Worm (Caenorhabditis elegans) whole organism, late embryonic: ENCODE results near the gene Y69A2AR.47.

Source experiments
- C08G9.2 ChIP-seq: sonication (generic microtip); optimal IDR thresholded peaks from 2 replicates; lab custom pipeline; 2016; ENCODE audit warnings: mild to moderate bottlenecking, missing genetic modification characterization, moderate library complexity, missing compliant biosample characterization
- F13H6.1 ChIP-seq: sonication (generic microtip); optimal IDR thresholded peaks from 2 replicates; lab custom pipeline; 2016; ENCODE audit warnings: missing genetic modification characterization, missing compliant biosample characterization
- K02D7.2 ChIP-seq: sonication (generic microtip); optimal IDR thresholded peaks from 2 replicates; lab custom pipeline; 2017; ENCODE audit warnings: mild to moderate bottlenecking, missing genetic modification characterization, missing compliant biosample characterization
- K09A11.1 ChIP-seq: sonication (generic microtip); optimal IDR thresholded peaks from 2 replicates; lab custom pipeline; 2017; ENCODE audit warnings: antibody characterized with exemption, mild to moderate bottlenecking, missing genetic modification characterization, missing compliant biosample characterization; ENCODE audit not compliant: insufficient read depth
- Y22D7AL.16 ChIP-seq: sonication (generic microtip); optimal IDR thresholded peaks from 2 replicates; lab custom pipeline; 2016; ENCODE audit warnings: missing genetic modification characterization, missing compliant biosample characterization
- ahr-1 ChIP-seq: sonication (generic microtip); optimal IDR thresholded peaks from 2 replicates; lab custom pipeline; 2016; ENCODE audit warnings: missing genetic modification characterization, missing compliant biosample characterization
- ceh-19 ChIP-seq: fragments of 200-800 bp; sonication (Bioruptor generic); optimal IDR thresholded peaks from 2 replicates; lab custom pipeline; 2018; ENCODE audit warnings: mild to moderate bottlenecking, missing genetic modification characterization, missing compliant biosample characterization
- ceh-2 ChIP-seq: sonication (generic microtip); optimal IDR thresholded peaks from 2 replicates; lab custom pipeline; 2016; ENCODE audit warnings: missing genotype, missing genetic modification characterization, missing compliant biosample characterization
- ceh-24 ChIP-seq: sonication (generic microtip); optimal IDR thresholded peaks from 2 replicates; lab custom pipeline; 2016; ENCODE audit warnings: mild to moderate bottlenecking, missing genetic modification characterization, missing compliant biosample characterization
- ceh-31 ChIP-seq: sonication (generic microtip); optimal IDR thresholded peaks from 2 replicates; lab custom pipeline; 2016; ENCODE audit warnings: missing genetic modification characterization, missing compliant biosample characterization
- ceh-34 ChIP-seq: sonication (generic microtip); optimal IDR thresholded peaks from 2 replicates; lab custom pipeline; 2016; ENCODE audit warnings: mild to moderate bottlenecking, missing genetic modification characterization, missing compliant biosample characterization
- ceh-45 ChIP-seq: fragments of 200-800 bp; sonication (Bioruptor generic); IDR thresholded peaks from 2 replicates; pipeline ENCODE4 v1.3.6; 2022; ENCODE audit warnings: missing genetic modification reagents, missing genetic modification characterization, missing compliant biosample characterization
- ceh-48 ChIP-seq: sonication (generic microtip); optimal IDR thresholded peaks from 2 replicates; lab custom pipeline; 2016; ENCODE audit warnings: missing genetic modification characterization, inconsistent platforms, missing compliant biosample characterization
- ceh-6 ChIP-seq: fragments of 200-800 bp; sonication (Bioruptor generic); optimal IDR thresholded peaks from 2 replicates; lab custom pipeline; 2018; ENCODE audit warnings: mild to moderate bottlenecking, missing genetic modification characterization, missing compliant biosample characterization
- ceh-9 ChIP-seq: sonication (generic microtip); optimal IDR thresholded peaks from 2 replicates; lab custom pipeline; 2016; ENCODE audit warnings: mild to moderate bottlenecking, missing genetic modification characterization, inconsistent platforms, missing compliant biosample characterization
- dmd-4 ChIP-seq: sonication (generic microtip); optimal IDR thresholded peaks from 2 replicates; lab custom pipeline; 2016; ENCODE audit warnings: borderline replicate concordance, missing genetic modification characterization, missing compliant biosample characterization
- dve-1 ChIP-seq: sonication (generic microtip); optimal IDR thresholded peaks from 2 replicates; lab custom pipeline; 2017; ENCODE audit warnings: antibody characterized with exemption, mild to moderate bottlenecking, missing genetic modification characterization, missing compliant biosample characterization
- elt-2 ChIP-seq: sonication (generic microtip); optimal IDR thresholded peaks from 2 replicates; lab custom pipeline; 2016; ENCODE audit warnings: missing genetic modification reagents, missing genetic modification characterization, missing compliant biosample characterization
- ets-4 ChIP-seq: sonication (generic microtip); optimal IDR thresholded peaks from 2 replicates; lab custom pipeline; 2016; ENCODE audit warnings: missing genetic modification characterization, missing compliant biosample characterization
- fkh-10 ChIP-seq: fragments of 150-350 bp; optimal IDR thresholded peaks from 2 replicates; lab custom pipeline; 2014; ENCODE audit warnings: missing biosample characterization, missing genetic modification reagents, missing genetic modification characterization
- gmeb-2 ChIP-seq: sonication (generic microtip); optimal IDR thresholded peaks from 2 replicates; lab custom pipeline; 2016; ENCODE audit warnings: missing genetic modification characterization, inconsistent platforms, missing compliant biosample characterization
- hlh-13 ChIP-seq: fragments of 200-800 bp; sonication (Bioruptor generic); optimal IDR thresholded peaks from 2 replicates; lab custom pipeline; 2018; ENCODE audit warnings: mild to moderate bottlenecking, missing genetic modification characterization, missing compliant biosample characterization
- hlh-15 ChIP-seq: sonication (generic microtip); optimal IDR thresholded peaks from 2 replicates; lab custom pipeline; 2016; ENCODE audit warnings: missing genetic modification characterization, missing compliant biosample characterization
- hlh-30 ChIP-seq: sonication (generic microtip); optimal IDR thresholded peaks from 2 replicates; lab custom pipeline; 2017; ENCODE audit warnings: antibody characterized with exemption, missing genetic modification characterization, missing compliant biosample characterization; ENCODE audit not compliant: insufficient read depth
- hlh-6 ChIP-seq: sonication (generic microtip); optimal IDR thresholded peaks from 2 replicates; lab custom pipeline; 2016; ENCODE audit warnings: missing genotype, missing genetic modification characterization, missing compliant biosample characterization
- lim-6 ChIP-seq: sonication (generic microtip); optimal IDR thresholded peaks from 2 replicates; lab custom pipeline; 2016; ENCODE audit warnings: missing genetic modification characterization, missing compliant biosample characterization
- lin-11 ChIP-seq: fragments of 200-800 bp; sonication (Bioruptor generic); optimal IDR thresholded peaks from 2 replicates; lab custom pipeline; 2018; ENCODE audit warnings: mild to moderate bottlenecking, missing genetic modification characterization, missing compliant biosample characterization
- nhr-11 ChIP-seq: fragments of 150-350 bp; optimal IDR thresholded peaks from 2 replicates; lab custom pipeline; 2014; ENCODE audit warnings: missing biosample characterization, missing genetic modification characterization
- npax-4 ChIP-seq: sonication (generic microtip); optimal IDR thresholded peaks from 2 replicates; lab custom pipeline; 2016; ENCODE audit warnings: missing genetic modification characterization, missing compliant biosample characterization
- odd-2 ChIP-seq: sonication (generic microtip); optimal IDR thresholded peaks from 2 replicates; lab custom pipeline; 2017; ENCODE audit warnings: antibody characterized with exemption, mild to moderate bottlenecking, missing genetic modification characterization, missing compliant biosample characterization
- pag-3 ChIP-seq: sonication (generic microtip); optimal IDR thresholded peaks from 2 replicates; lab custom pipeline; 2016; ENCODE audit warnings: missing compliant biosample characterization, missing genetic modification characterization, borderline replicate concordance
- pat-9 ChIP-seq: fragments of 200-800 bp; sonication (Bioruptor generic); optimal IDR thresholded peaks from 2 replicates; lab custom pipeline; 2018; ENCODE audit warnings: mild to moderate bottlenecking, missing genetic modification characterization, moderate library complexity, missing compliant biosample characterization
- pax-1 ChIP-seq: fragments of 150-350 bp; optimal IDR thresholded peaks from 2 replicates; lab custom pipeline; 2014; ENCODE audit warnings: missing biosample characterization, missing genetic modification characterization
- pha-4 ChIP-seq: fragments of 150-350 bp; optimal IDR thresholded peaks from 2 replicates; lab custom pipeline; 2018; ENCODE audit warnings: missing biosample characterization, missing genetic modification reagents, missing genetic modification characterization
- pqm-1 ChIP-seq: sonication (generic microtip); optimal IDR thresholded peaks from 2 replicates; lab custom pipeline; 2016; ENCODE audit warnings: missing genetic modification characterization, missing compliant biosample characterization
- sox-4 ChIP-seq: sonication (generic microtip); optimal IDR thresholded peaks from 2 replicates; lab custom pipeline; 2017; ENCODE audit warnings: mild to moderate bottlenecking, missing genetic modification characterization, inconsistent platforms, missing compliant biosample characterization
- syd-9 ChIP-seq: sonication (generic microtip); optimal IDR thresholded peaks from 2 replicates; lab custom pipeline; 2016; ENCODE audit warnings: mild to moderate bottlenecking, missing genetic modification characterization, moderate library complexity, missing compliant biosample characterization
- tbx-2 ChIP-seq: sonication (generic microtip); optimal IDR thresholded peaks from 2 replicates; lab custom pipeline; 2016; ENCODE audit warnings: missing genetic modification characterization, missing compliant biosample characterization
- tbx-7 ChIP-seq: sonication (generic microtip); optimal IDR thresholded peaks from 2 replicates; lab custom pipeline; 2016; ENCODE audit warnings: missing genotype, missing genetic modification characterization, missing compliant biosample characterization
- ttx-3 ChIP-seq: sonication (generic microtip); optimal IDR thresholded peaks from 2 replicates; lab custom pipeline; 2016; ENCODE audit warnings: missing genetic modification reagents, missing genetic modification characterization, missing compliant biosample characterization
- unc-3 ChIP-seq, 2 experiments: fragments of 200-800 bp in 1 of 2; sonication (Bioruptor generic) in 1 of 2; sonication (generic microtip) in 1 of 2; conservative IDR thresholded peaks in 1 of 2; optimal IDR thresholded peaks in 1 of 2; 2 replicates each; pipeline versions ENCODE4 v1.3.6 to Lab custom; 2016 to 2022; ENCODE audit warnings: missing compliant biosample characterization in 2 of 2, missing genetic modification characterization in 2 of 2, missing genetic modification reagents in 1 of 2
- unc-42 ChIP-seq: sonication (generic microtip); optimal IDR thresholded peaks from 2 replicates; lab custom pipeline; 2016; ENCODE audit warnings: missing genotype, missing genetic modification characterization, missing compliant biosample characterization
- unc-55 ChIP-seq: sonication (generic microtip); optimal IDR thresholded peaks from 2 replicates; lab custom pipeline; 2017; ENCODE audit warnings: missing biosample characterization, missing genetic modification reagents, missing genetic modification characterization
- unc-86 ChIP-seq: sonication (generic microtip); optimal IDR thresholded peaks from 2 replicates; lab custom pipeline; 2016; ENCODE audit warnings: missing genetic modification characterization, missing compliant biosample characterization

The Y69A2AR.47 gene

ce11 chrIV:2572107-2572506, 25.4 kb upstream of the Y69A2AR.47 start, which contains the start of gene Y69A2AR.51:
Gene Y69A2AR.51, plus strand, starts transcription at chrIV:2572407.
- TF ChIP-seq C08G9.2 (tag; lab: Kevin White, UChicago) (no peak), npax-4 (no peak), F13H6.1 (tag; lab: Kevin White, UChicago) (no peak), ceh-19 (GFP tag; lab: Kevin White, UChicago) (no peak), lim-6 (tag; lab: Kevin White, UChicago) (no peak), unc-3 (GFP tag; conservative IDR thresholded peaks at IDR 0.05; lab: Robert Waterston, UW) (no peak), unc-3 (tag; optimal IDR thresholded peaks at IDR 0.05; lab: Kevin White, UChicago) (no peak), hlh-13 (no peak), tbx-7 (tag; lab: Kevin White, UChicago) (no peak), unc-55 (no peak), gmeb-2 (tag; lab: Kevin White, UChicago) (no peak), K09A11.1 (tag; lab: Kevin White, UChicago) (no peak), ttx-3 (tag; lab: Kevin White, UChicago) (no peak), unc-42 (tag; lab: Kevin White, UChicago) (no peak), hlh-30 (no peak), pax-1 (no peak), odd-2 (tag; lab: Kevin White, UChicago) (no peak), ceh-9 (tag; lab: Kevin White, UChicago) (no peak), ceh-34 (tag; lab: Kevin White, UChicago) (no peak), pat-9 (tag; lab: Kevin White, UChicago) (no peak), nhr-11 (no peak)
- TF ChIP-seq, all 69 proteins: peak for 0

DNA sequence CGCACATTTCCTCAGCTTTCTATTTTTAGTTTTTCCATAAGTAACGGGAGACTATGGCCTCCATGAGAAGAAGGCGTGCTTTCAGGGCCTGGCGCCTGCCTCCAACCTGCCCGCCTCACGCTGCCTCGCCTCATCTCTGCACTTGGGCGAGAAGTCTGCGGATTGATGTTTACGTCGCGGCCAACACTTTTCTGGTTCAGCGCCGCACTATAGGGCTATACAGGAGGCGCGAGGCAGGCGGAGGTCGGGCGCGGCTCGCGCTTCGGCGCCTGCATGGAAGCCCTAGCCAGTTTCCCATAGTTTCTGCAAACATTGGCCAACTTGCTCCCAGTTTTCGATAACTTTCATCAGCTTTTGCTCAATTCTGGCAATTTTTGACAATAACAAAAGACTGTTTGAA, 24.4 kb upstream of the Y69A2AR.47 start:
- TF ChIP-seq unc-3 (GFP tag; conservative IDR thresholded peaks at IDR 0.05; lab: Robert Waterston, UW), result no peak
- no peak for TF ChIP-seq unc-3 (tag; optimal IDR thresholded peaks at IDR 0.05; lab: Kevin White, UChicago)
- no peak for TF ChIP-seq ceh-24 (tag; lab: Kevin White, UChicago)
- TF ChIP-seq ceh-9 (tag; lab: Kevin White, UChicago), result no peak
- no peak for TF ChIP-seq hlh-13

DNA sequence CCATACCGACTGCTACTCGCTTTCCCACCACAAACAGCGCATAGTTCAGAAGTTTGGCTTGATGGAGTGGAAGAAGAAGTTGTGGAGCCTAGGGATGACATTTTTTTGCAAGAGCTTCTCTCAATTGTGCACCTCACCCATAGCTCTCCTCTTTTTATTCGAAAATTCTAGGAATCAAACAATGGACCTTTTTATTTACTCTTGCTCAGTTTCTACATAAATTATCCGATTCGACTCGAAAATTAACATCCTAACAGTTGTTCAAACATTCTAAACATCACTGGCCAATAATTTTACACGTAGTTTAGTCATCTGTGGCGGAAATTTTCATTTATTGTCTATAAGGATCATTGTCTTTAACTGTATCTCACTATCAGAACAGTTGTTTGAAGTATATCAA, 16.0 kb upstream of the Y69A2AR.47 start, which contains the start of gene nhr-242:
nhr-242 (minus strand) TSS at position 101 of the 400 bp plus-strand sequence.
- TF ChIP-seq elt-2 (tag; lab: Kevin White, UChicago) (no peak), lin-11 (tag; lab: Kevin White, UChicago) (no peak), hlh-30 (no peak), lim-6 (tag; lab: Kevin White, UChicago) (no peak), ceh-2 (tag; lab: Kevin White, UChicago) (no peak), ceh-19 (GFP tag; lab: Kevin White, UChicago) (no peak), tbx-2 (tag; lab: Kevin White, UChicago) (no peak), pha-4 (tag; lab: Kevin White, UChicago) (no peak), tbx-7 (tag; lab: Kevin White, UChicago) (no peak), dve-1 (no peak), nhr-11 (no peak), hlh-6 (no peak), ceh-6 (GFP tag; lab: Kevin White, UChicago) (no peak), syd-9 (no peak), unc-86 (tag; lab: Kevin White, UChicago) (no peak)
- TF ChIP-seq, all 69 proteins: peak for 0

ce11 chrIV:2599634-2600033, 2.1 kb downstream of the Y69A2AR.47 start:
- TF ChIP-seq hlh-15 (tag; lab: Kevin White, UChicago), result no peak
- no peak for TF ChIP-seq odd-2 (tag; lab: Kevin White, UChicago)
- TF ChIP-seq ceh-45 (GFP tag; lab: Robert Waterston, UW), result no peak
- TF ChIP-seq nhr-11, result no peak
- TF ChIP-seq ceh-31 (tag; lab: Kevin White, UChicago), result peak; percentile 90
- TF ChIP-seq ets-4 (tag; lab: Kevin White, UChicago), result no peak
- no peak for TF ChIP-seq dmd-4
- TF ChIP-seq ceh-48 (tag; lab: Kevin White, UChicago), result peak; percentile 79
- TF ChIP-seq ceh-6 (GFP tag; lab: Kevin White, UChicago), result no peak
- TF ChIP-seq ahr-1, result no peak
- peak; percentile 10 for TF ChIP-seq fkh-10 (GFP tag; lab: Kevin White, UChicago)
- no peak for TF ChIP-seq gmeb-2 (tag; lab: Kevin White, UChicago)
- TF ChIP-seq Y22D7AL.16 (tag; lab: Kevin White, UChicago), result no peak
- TF ChIP-seq pqm-1 (tag; lab: Kevin White, UChicago), result no peak
- no peak for TF ChIP-seq C08G9.2 (tag; lab: Kevin White, UChicago)
- no peak for TF ChIP-seq F13H6.1 (tag; lab: Kevin White, UChicago)
- TF ChIP-seq ttx-3 (tag; lab: Kevin White, UChicago), result no peak
- TF ChIP-seq pag-3 (tag; lab: Kevin White, UChicago), result no peak
- peak; percentile 82 for TF ChIP-seq unc-55
- TF ChIP-seq sox-4 (tag; lab: Kevin White, UChicago), result no peak
- peak; percentile 40 for TF ChIP-seq ceh-34 (tag; lab: Kevin White, UChicago)
- no peak for TF ChIP-seq K02D7.2
- no peak for TF ChIP-seq hlh-13
- TF ChIP-seq ceh-2 (tag; lab: Kevin White, UChicago), result no peak
